Fruit fly (Drosophila melanogaster): ENCODE measurements around the gene bchs.

bchs gene

DNA sequence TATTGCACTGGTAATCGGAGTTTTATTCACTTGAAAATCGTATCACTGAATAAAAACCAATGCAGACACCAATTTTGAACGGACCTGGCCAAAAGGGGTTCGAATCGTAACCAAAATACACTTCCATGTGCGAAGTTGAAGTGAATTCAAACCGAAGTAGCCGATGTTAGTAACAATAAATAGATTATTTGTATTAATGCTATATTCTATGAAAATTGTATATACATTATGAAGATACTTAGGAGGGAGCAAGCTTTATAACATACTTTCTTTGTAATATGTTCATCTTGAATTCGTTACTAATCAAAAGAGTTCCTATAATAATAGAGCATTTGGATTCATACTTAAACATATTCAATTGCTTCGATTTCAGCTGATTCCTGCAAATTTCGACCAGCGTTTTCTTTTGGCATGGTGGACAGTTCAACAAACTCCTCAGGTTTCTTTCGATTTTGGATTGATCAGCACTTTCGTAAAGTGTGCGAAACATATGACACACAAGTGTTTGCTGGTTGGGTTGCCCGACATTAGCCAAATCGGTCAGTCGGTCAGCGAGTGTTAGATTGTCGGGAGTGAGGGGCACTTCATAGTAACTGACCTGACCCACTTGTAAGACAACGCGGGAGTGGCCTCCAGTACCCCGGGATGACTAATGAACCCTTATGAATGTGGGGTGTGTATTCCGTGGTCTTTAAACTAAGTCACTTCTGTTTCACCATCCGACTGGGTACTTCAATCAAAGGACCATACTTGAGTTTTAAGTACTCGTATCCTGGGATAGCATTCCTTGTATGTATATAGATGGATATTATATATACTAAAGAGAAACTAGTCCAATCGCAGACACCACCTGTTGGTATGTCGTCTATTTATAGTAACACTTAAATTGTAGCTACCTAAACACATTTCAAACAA, 61.0 kb downstream of the bchs start, which contains the start of the genes CG13992 and Ucp4C:
Gene CG13992, minus strand, starts transcription at position 51 of the 915 bp plus-strand sequence.
Gene Ucp4C, plus strand, starts transcription at position 865 of the 915 bp plus-strand sequence.
- TF ChIP-seq CG4496 (GFP tag; IDR thresholded peaks at IDR 0.05) = no peak
- no peak for TF ChIP-seq CG17806 (tag; optimal IDR thresholded peaks at IDR 0.05)
- no peak for TF ChIP-seq CG10348 (GFP tag; IDR thresholded peaks at IDR 0.05)
- TF ChIP-seq CG13204 (GFP tag; optimal IDR thresholded peaks at IDR 0.05) = no peak
- no peak for TF ChIP-seq fd96Ca (GFP tag; IDR thresholded peaks at IDR 0.05)
- no peak for TF ChIP-seq Pif1B (GFP tag; optimal IDR thresholded peaks at IDR 0.05)
- TF ChIP-seq Ets98B (GFP tag; IDR thresholded peaks at IDR 0.05) = no peak
- TF ChIP-seq CG34367 (tag; optimal IDR thresholded peaks at IDR 0.05) = no peak
- TF ChIP-seq CG15710 (tag; optimal IDR thresholded peaks at IDR 0.05) = no peak
- no peak for TF ChIP-seq CG12605 (GFP tag; IDR thresholded peaks at IDR 0.05)
- TF ChIP-seq CG14655 (GFP tag; optimal IDR thresholded peaks at IDR 0.05) = no peak
- no peak for TF ChIP-seq Snoo (tag; optimal IDR thresholded peaks at IDR 0.05)

DNA sequence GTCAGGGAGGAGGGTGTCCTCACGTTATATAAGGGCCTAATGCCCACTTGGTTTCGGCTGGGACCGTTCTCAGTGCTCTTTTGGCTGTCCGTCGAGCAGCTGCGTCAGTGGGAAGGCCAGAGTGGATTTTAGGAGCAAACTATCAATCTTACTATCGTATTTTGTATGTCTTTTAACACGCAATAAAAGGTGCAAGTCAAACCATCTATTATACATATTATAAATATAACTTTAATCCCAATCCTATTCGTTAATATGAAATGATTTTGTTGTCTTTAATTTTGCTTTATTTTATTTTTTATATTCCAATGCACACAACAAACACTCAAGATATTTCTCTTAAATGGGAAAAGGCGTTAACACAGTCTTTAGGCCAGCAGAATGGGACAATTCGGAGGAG, 62.6 kb downstream of the bchs start, which contains the start of gene Ucp4B:
Gene Ucp4B, plus strand, starts transcription at position 301 of the 400 bp plus-strand sequence.
- TF ChIP-seq gl (tag; optimal IDR thresholded peaks at IDR 0.05) (no peak), Pif1A (GFP tag; optimal IDR thresholded peaks at IDR 0.05) (no peak), CG15710 (tag; optimal IDR thresholded peaks at IDR 0.05) (no peak), EcR (GFP tag; optimal IDR thresholded peaks at IDR 0.05) (no peak), CG9948 (tag; optimal IDR thresholded peaks at IDR 0.05) (no peak), CG34367 (tag; optimal IDR thresholded peaks at IDR 0.05) (no peak), CG10348 (GFP tag; IDR thresholded peaks at IDR 0.05) (no peak), Pif1B (GFP tag; optimal IDR thresholded peaks at IDR 0.05) (no peak), CG14655 (GFP tag; optimal IDR thresholded peaks at IDR 0.05) (no peak)

DNA sequence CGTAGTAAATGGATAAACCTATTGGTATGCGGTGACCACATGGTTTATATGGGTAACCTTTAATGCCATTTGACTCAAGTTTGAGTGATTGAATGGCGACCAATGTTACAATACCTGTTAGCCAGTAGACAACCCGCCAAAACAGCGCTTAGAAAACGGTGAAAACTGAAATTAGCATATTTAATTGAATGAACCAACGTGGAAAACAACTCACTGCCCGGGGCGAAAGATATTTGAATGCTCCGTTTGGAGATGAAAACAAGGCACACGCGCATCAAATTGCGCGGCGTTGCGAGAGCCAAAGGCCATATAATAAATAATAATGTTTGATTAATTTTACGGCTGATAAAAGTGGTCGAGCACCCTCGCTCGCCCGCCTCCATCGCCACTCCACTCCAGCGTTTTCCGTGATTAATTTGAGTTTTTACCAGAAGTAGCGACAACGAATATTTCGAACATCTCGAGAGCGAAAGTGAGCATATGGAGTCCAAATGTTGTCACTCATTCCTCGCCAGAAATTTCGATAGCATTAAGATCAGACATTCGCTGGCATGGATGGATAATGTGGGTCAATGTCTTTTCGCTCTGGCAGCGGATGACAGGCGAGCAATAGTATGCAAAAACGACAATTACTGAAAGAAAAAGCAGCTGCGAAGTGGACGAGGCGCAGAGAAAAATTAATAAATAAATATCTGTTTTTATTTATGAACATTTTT, 64.3 kb downstream of the bchs start:
- TF ChIP-seq EcR (GFP tag; optimal IDR thresholded peaks at IDR 0.05) (peak; percentile 12), CG13204 (GFP tag; optimal IDR thresholded peaks at IDR 0.05) (no peak)

- TF ChIP-seq CG9948 (tag; optimal IDR thresholded peaks at IDR 0.05) = no peak
- no peak for TF ChIP-seq CG32121 (GFP tag; IDR thresholded peaks at IDR 0.05)
- TF ChIP-seq CG8301 (tag; optimal IDR thresholded peaks at IDR 0.05) = no peak
- TF ChIP-seq CG10348 (GFP tag; IDR thresholded peaks at IDR 0.05) = no peak
- TF ChIP-seq CG4496 (GFP tag; IDR thresholded peaks at IDR 0.05) = no peak
- no peak for TF ChIP-seq CG12605 (GFP tag; IDR thresholded peaks at IDR 0.05)
- TF ChIP-seq Pif1A (GFP tag; optimal IDR thresholded peaks at IDR 0.05) = no peak
- no peak for TF ChIP-seq EcR (GFP tag; optimal IDR thresholded peaks at IDR 0.05)
- no peak for TF ChIP-seq CG13204 (GFP tag; optimal IDR thresholded peaks at IDR 0.05)
- no peak for TF ChIP-seq D1 (tag; optimal IDR thresholded peaks at IDR 0.05)
- no peak for TF ChIP-seq CG34367 (tag; optimal IDR thresholded peaks at IDR 0.05)
- TF ChIP-seq CG15710 (tag; optimal IDR thresholded peaks at IDR 0.05) = no peak
Measured at dm6 chr2L:5972005-5972404, 65.0 kb downstream of the bchs start.
